Worm (Caenorhabditis elegans): ENCODE data around the gene edg-1.

edg-1 gene

DNA sequence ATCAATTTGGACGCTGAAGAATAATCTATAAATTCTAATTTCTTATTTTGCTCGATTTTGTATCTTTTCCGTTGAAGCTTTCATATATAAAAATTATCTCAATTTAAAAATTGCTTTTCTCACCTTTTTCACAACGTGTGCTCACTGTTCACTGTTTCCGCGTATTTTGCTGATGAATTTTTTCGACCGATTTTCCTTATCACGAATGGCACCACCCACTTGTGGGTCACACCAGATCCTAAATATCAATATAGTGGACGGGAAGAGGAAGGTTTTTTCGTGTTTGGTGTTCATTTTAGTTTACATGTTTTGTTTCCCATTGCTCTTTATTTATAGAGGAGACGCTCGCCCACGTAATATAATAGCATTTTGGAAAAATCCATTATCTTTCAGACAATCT is 4.9 kb upstream of the edg-1 start:
- no peak for TF ChIP-seq zag-1 (tag; optimal IDR thresholded peaks at IDR 0.05)
- TF ChIP-seq ceh-16 (tag; optimal IDR thresholded peaks at IDR 0.05) = no peak
- no peak for TF ChIP-seq lin-15B (tag; optimal IDR thresholded peaks at IDR 0.05)
- no peak for TF ChIP-seq nhr-23 (tag; optimal IDR thresholded peaks at IDR 0.05)
- no peak for TF ChIP-seq fkh-10 (GFP tag; optimal IDR thresholded peaks at IDR 0.05)
- no peak for TF ChIP-seq nfya-1 (tag; optimal IDR thresholded peaks at IDR 0.05; ENCODE audit: insufficient read depth)
- TF ChIP-seq skn-1 (tag; optimal IDR thresholded peaks at IDR 0.05) = no peak

DNA sequence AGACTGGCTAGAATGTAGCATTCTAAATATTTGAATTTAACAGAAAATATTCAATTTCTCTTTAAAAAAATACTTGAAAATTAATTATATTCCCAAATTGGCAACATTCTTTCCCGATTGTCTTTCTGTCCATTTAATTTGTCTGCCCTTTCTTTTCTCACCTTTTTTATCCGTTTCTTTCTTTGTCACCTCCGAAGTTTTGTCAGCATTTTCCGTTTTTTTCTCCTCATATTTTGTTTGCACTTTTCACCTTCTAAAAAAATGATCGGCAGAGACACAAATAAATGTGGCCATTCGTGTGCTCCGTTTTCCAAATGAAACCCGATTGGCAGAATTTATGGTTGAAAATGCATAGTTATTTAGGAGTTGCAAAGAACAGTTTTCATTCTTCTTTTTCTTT is 4.5 kb upstream of the edg-1 start:
- TF ChIP-seq skn-1 (tag; optimal IDR thresholded peaks at IDR 0.05) (peak; percentile 81), nhr-23 (tag; optimal IDR thresholded peaks at IDR 0.05) (no peak)

DNA sequence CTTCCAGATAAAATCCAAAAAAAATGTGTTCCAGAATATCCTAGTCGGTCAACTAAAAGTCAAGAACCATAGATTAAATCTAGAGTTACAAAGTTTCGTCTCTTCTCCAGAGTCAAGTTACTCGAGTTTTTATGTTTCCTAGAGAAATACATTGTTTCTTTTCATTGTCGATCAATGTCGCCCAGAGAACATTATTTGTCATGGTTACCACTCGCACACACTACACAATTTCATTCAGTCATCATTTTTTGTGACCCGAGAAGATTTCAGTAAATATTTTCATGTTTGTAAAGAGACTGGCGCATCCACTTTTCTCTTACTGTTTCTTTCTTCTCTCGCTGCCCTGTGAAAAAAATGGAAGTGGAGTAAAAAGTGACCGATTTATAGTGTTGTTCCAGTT is 4.0 kb upstream of the edg-1 start:
- TF ChIP-seq pha-4 (tag; optimal IDR thresholded peaks at IDR 0.05) (peak; percentile 57), elt-3 (tag; optimal IDR thresholded peaks at IDR 0.05) (no peak)

DNA sequence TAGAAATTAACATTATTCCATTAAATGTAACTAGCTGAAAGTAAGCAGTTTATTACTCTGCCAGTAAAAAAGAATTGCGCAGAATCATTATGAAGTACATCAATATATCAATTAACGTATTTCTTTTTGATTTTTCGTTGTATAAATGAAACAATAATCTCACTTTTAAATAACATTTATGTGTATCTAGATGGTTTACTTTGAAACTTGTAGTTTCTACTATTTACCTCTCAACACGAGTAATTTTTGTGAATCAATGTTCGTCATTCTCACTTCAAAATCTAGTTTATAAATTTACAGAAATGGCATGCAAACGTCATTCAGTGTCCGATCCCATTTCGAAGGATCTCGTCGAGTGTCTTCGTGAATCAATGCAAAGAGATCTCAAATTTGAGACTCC is 3.5 kb upstream of the edg-1 start, which contains the start of gene gspd-1:
Gene gspd-1, plus strand, starts transcription at position 301 of the 400 bp plus-strand sequence.
- TF ChIP-seq ceh-9 (tag; optimal IDR thresholded peaks at IDR 0.05) = no peak
- no peak for TF ChIP-seq skn-1 (tag; optimal IDR thresholded peaks at IDR 0.05)
- TF ChIP-seq R02D3.7 (tag; optimal IDR thresholded peaks at IDR 0.05) = no peak
- no peak for TF ChIP-seq sea-2 (GFP tag; optimal IDR thresholded peaks at IDR 0.05)
- no peak for TF ChIP-seq mml-1 (tag; optimal IDR thresholded peaks at IDR 0.05)
- no peak for TF ChIP-seq jun-1 (tag; optimal IDR thresholded peaks at IDR 0.05)
- TF ChIP-seq fos-1 (tag; optimal IDR thresholded peaks at IDR 0.05) = no peak
- TF ChIP-seq eor-1 (tag; optimal IDR thresholded peaks at IDR 0.05) = no peak
- TF ChIP-seq zag-1 (tag; optimal IDR thresholded peaks at IDR 0.05) = no peak
- no peak for TF ChIP-seq nhr-67 (tag; optimal IDR thresholded peaks at IDR 0.05)
- no peak for TF ChIP-seq fkh-10 (GFP tag; optimal IDR thresholded peaks at IDR 0.05)
- no peak for TF ChIP-seq nhr-237 (tag; optimal IDR thresholded peaks at IDR 0.05)
- TF ChIP-seq nhr-76 (tag; optimal IDR thresholded peaks at IDR 0.05) = no peak
- no peak for TF ChIP-seq nhr-11 (tag; optimal IDR thresholded peaks at IDR 0.05)

DNA sequence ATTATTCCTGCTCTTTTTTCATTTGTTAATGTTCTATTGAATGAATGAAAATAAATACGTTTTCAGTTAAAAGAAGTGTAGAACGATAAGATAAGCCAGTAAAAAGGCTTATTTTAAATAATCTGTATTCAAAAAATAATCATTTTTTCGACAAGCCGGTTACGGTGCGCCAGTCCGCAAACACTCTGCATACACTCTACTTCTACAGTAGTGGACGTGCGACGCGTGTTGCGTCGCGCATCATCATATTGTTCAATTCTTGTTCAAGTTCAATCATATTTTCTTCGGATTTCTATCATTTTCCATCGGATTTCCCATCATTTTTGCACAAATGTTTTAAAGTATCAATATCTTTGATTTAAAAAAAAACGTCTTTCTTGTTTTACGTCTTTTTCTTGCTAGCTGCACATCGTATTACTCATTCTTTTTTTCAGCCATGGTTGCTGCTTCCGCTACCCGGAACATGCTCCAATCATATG is 677 bp upstream of the edg-1 start, which contains the start of gene B0035.18:
Gene B0035.18, plus strand, starts transcription at position 429 of the 479 bp plus-strand sequence.
- no peak for TF ChIP-seq nhr-11 (tag; optimal IDR thresholded peaks at IDR 0.05)
- TF ChIP-seq ama-1 (optimal IDR thresholded peaks at IDR 0.05) = no peak
- no peak for TF ChIP-seq lsy-12 (tag; optimal IDR thresholded peaks at IDR 0.05)
- no peak for TF ChIP-seq ceh-16 (tag; optimal IDR thresholded peaks at IDR 0.05)
- TF ChIP-seq ztf-11 (tag; optimal IDR thresholded peaks at IDR 0.05) = no peak
- TF ChIP-seq lin-15B (tag; optimal IDR thresholded peaks at IDR 0.05) = no peak
- no peak for TF ChIP-seq nhr-76 (tag; optimal IDR thresholded peaks at IDR 0.05)
- no peak for TF ChIP-seq elt-3 (tag; optimal IDR thresholded peaks at IDR 0.05)
- no peak for TF ChIP-seq R02D3.7 (tag; optimal IDR thresholded peaks at IDR 0.05)
- TF ChIP-seq nhr-77 (tag; optimal IDR thresholded peaks at IDR 0.05) = no peak
- no peak for TF ChIP-seq egl-5 (tag; optimal IDR thresholded peaks at IDR 0.05)
- TF ChIP-seq mml-1 (tag; optimal IDR thresholded peaks at IDR 0.05) = no peak
- no peak for TF ChIP-seq nhr-23 (tag; optimal IDR thresholded peaks at IDR 0.05)
- TF ChIP-seq zag-1 (tag; optimal IDR thresholded peaks at IDR 0.05) = no peak
- TF ChIP-seq unc-62 (GFP tag; optimal IDR thresholded peaks at IDR 0.05) = no peak
- TF ChIP-seq nhr-67 (tag; optimal IDR thresholded peaks at IDR 0.05) = no peak
- no peak for TF ChIP-seq skn-1 (tag; optimal IDR thresholded peaks at IDR 0.05)

DNA sequence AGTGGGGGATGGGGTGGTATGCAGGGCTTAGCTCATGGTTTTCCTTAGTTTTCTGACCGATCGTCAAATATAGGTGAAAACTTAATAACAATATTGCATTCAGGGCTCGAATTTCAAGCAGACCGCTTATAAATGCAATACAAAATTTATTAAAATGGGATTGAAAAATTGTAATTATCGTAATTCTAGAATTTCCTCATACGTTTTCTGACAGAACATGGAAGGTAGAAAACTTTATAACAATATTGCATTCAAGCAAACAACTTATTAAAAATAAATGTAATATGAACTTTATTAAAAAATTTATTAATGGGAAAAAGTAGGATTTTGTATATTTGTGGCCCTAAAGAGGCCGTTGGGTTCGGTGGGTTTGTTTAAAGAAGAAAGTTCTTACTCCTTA is 3.1 kb downstream of the edg-1 start:
- TF ChIP-seq elt-2 (tag; optimal IDR thresholded peaks at IDR 0.05) = no peak
- no peak for TF ChIP-seq nfya-1 (tag; optimal IDR thresholded peaks at IDR 0.05; ENCODE audit: insufficient read depth)
- no peak for TF ChIP-seq nhr-77 (tag; optimal IDR thresholded peaks at IDR 0.05)
- no peak for TF ChIP-seq R02D3.7 (tag; optimal IDR thresholded peaks at IDR 0.05)
- no peak for TF ChIP-seq pqm-1 (tag; optimal IDR thresholded peaks at IDR 0.05)
- TF ChIP-seq ceh-28 (tag; optimal IDR thresholded peaks at IDR 0.05) = no peak
- TF ChIP-seq unc-39 (tag; optimal IDR thresholded peaks at IDR 0.05) = no peak
- no peak for TF ChIP-seq sea-2 (GFP tag; optimal IDR thresholded peaks at IDR 0.05)
- TF ChIP-seq fkh-10 (GFP tag; optimal IDR thresholded peaks at IDR 0.05) = no peak
- TF ChIP-seq nhr-237 (tag; optimal IDR thresholded peaks at IDR 0.05) = no peak
- TF ChIP-seq ZK546.5 (tag; optimal IDR thresholded peaks at IDR 0.05) = no peak
- no peak for TF ChIP-seq nhr-25 (tag; optimal IDR thresholded peaks at IDR 0.05)
- TF ChIP-seq ztf-4 (tag; optimal IDR thresholded peaks at IDR 0.05) = no peak
- TF ChIP-seq ceh-16 (tag; optimal IDR thresholded peaks at IDR 0.05) = no peak
- no peak for TF ChIP-seq egl-5 (tag; optimal IDR thresholded peaks at IDR 0.05)

Measured in whole organism, L3 larva.